Fruit fly (Drosophila melanogaster) whole organism, embryonic: ENCODE data around the gene CG9747.

Experiments
- Asciz ChIP-seq: fragments of 200-800 bp; sonication (Bioruptor generic); optimal IDR thresholded peaks from 2 replicates; lab custom pipeline; 2017; ENCODE audit warnings: missing biosample characterization, mild to moderate bottlenecking, missing genetic modification characterization, missing genetic modification reagents
- Atf6 ChIP-seq: fragments of 200-800 bp; sonication (Bioruptor generic); IDR thresholded peaks from 2 replicates; pipeline ENCODE4 v1.3.6; 2022; ENCODE audit warnings: missing biosample characterization, missing genetic modification characterization
- CG10274 ChIP-seq: fragments of 200-800 bp; sonication (Bioruptor generic); optimal IDR thresholded peaks from 3 replicates; lab custom pipeline; 2017; ENCODE audit warnings: missing biosample characterization, mild to moderate bottlenecking, missing genetic modification characterization
- CG10366 ChIP-seq: fragments of 200-800 bp; sonication (Bioruptor generic); IDR thresholded peaks from 2 replicates; pipeline ENCODE4 v1.3.6; 2022; ENCODE audit warnings: missing biosample characterization, missing genetic modification characterization
- CG11695 ChIP-seq: fragments of 200-800 bp; sonication (Bioruptor generic); IDR thresholded peaks from 3 replicates; pipeline ENCODE4 v1.3.6; 2022; ENCODE audit warnings: missing biosample characterization, missing genetic modification characterization
- CG12104 ChIP-seq: fragments of 200-800 bp; sonication (Bioruptor generic); optimal IDR thresholded peaks from 3 replicates; lab custom pipeline; 2016; ENCODE audit warnings: missing biosample characterization, missing genetic modification characterization
- CG14014 ChIP-seq: fragments of 200-800 bp; sonication (Bioruptor generic); IDR thresholded peaks from 2 replicates; pipeline ENCODE4 v1.3.6; 2022; ENCODE audit warnings: missing biosample characterization, missing genetic modification characterization
- CG14441 ChIP-seq: fragments of 200-800 bp; sonication (Bioruptor generic); IDR thresholded peaks from 2 replicates; pipeline ENCODE4 v1.3.6; 2022; ENCODE audit warnings: missing biosample characterization, missing genetic modification characterization
- CG1603 ChIP-seq: fragments of 200-800 bp; sonication (Bioruptor generic); optimal IDR thresholded peaks from 2 replicates; lab custom pipeline; 2019; ENCODE audit warnings: missing biosample characterization, mild to moderate bottlenecking, missing genetic modification characterization, moderate library complexity
- CG17328 ChIP-seq: fragments of 200-800 bp; sonication (Bioruptor generic); IDR thresholded peaks from 2 replicates; pipeline ENCODE4 v1.3.6; 2022; ENCODE audit warnings: missing biosample characterization, missing genetic modification characterization
- CG17359 ChIP-seq: fragments of 200-800 bp; sonication (Bioruptor generic); optimal IDR thresholded peaks from 3 replicates; lab custom pipeline; 2018; ENCODE audit warnings: missing biosample characterization, mild to moderate bottlenecking, missing genetic modification characterization, moderate library complexity
- CG17385 ChIP-seq: fragments of 200-800 bp; sonication (Bioruptor generic); optimal IDR thresholded peaks from 3 replicates; lab custom pipeline; 2018; ENCODE audit warnings: missing biosample characterization, mild to moderate bottlenecking, missing genetic modification characterization
- CG2678 ChIP-seq: fragments of 200-800 bp; sonication (Bioruptor generic); optimal IDR thresholded peaks from 3 replicates; lab custom pipeline; 2019; ENCODE audit warnings: missing biosample characterization, mild to moderate bottlenecking, missing genetic modification characterization, moderate library complexity
- CG6254 ChIP-seq: fragments of 200-800 bp; sonication (Bioruptor generic); optimal IDR thresholded peaks from 3 replicates; lab custom pipeline; 2017; ENCODE audit warnings: mild to moderate bottlenecking, missing biosample characterization, missing genetic modification reagents, missing genetic modification characterization
- CG6813 ChIP-seq: fragments of 200-800 bp; sonication (Bioruptor generic); optimal IDR thresholded peaks from 2 replicates; lab custom pipeline; 2017; ENCODE audit warnings: missing biosample characterization, missing genetic modification characterization, mild to moderate bottlenecking, moderate library complexity, missing genetic modification reagents
- CG7556 ChIP-seq: fragments of 200-800 bp; sonication (Bioruptor generic); optimal IDR thresholded peaks from 2 replicates; lab custom pipeline; 2017; ENCODE audit warnings: missing biosample characterization, mild to moderate bottlenecking, missing genetic modification characterization
- CG7839 ChIP-seq: fragments of 200-800 bp; sonication (Bioruptor generic); optimal IDR thresholded peaks from 3 replicates; lab custom pipeline; 2018; ENCODE audit warnings: missing biosample characterization, mild to moderate bottlenecking, missing genetic modification characterization, moderate library complexity
- CoRest ChIP-seq: fragments of 200-800 bp; sonication (Bioruptor generic); optimal IDR thresholded peaks from 3 replicates; lab custom pipeline; 2018; ENCODE audit warnings: missing biosample characterization, mild to moderate bottlenecking, missing genetic modification characterization, moderate library complexity
- D ChIP-seq, 2 experiments: fragments of 200-800 bp in 1 of 2; fragments of >200 bp in 1 of 2; sonication (Bioruptor generic) in 1 of 2; optimal IDR thresholded peaks; 2 replicates in 1 of 2; 3 replicates in 1 of 2; lab custom pipeline; 2017; ENCODE audit warnings: mild to moderate bottlenecking in 1 of 2, missing biosample characterization in 1 of 2, missing genetic modification characterization in 1 of 2, missing genetic modification reagents in 1 of 2
- E2f2 ChIP-seq: fragments of 200-800 bp; sonication (Bioruptor generic); IDR thresholded peaks from 2 replicates; pipeline ENCODE4 v1.3.6; 2022; ENCODE audit warnings: missing biosample characterization, missing genetic modification characterization
- Hsf ChIP-seq: fragments of 200-800 bp; sonication (Bioruptor generic); optimal IDR thresholded peaks from 3 replicates; lab custom pipeline; 2016; ENCODE audit warnings: missing biosample characterization, missing genetic modification characterization
- Mad ChIP-seq: fragments of 200-800 bp; sonication (Bioruptor generic); optimal IDR thresholded peaks from 2 replicates; lab custom pipeline; 2016; ENCODE audit warnings: missing biosample characterization, missing genetic modification characterization
- Med ChIP-seq: fragments of 200-800 bp; sonication (Bioruptor generic); peaks from one replicate; lab custom pipeline; 2016; ENCODE audit warnings: missing biosample characterization, missing genetic modification characterization, mild to moderate bottlenecking, inconsistent platforms, moderate library complexity
- Myb ChIP-seq: fragments of 200-800 bp; sonication (Bioruptor generic); optimal IDR thresholded peaks from 2 replicates; lab custom pipeline; 2016; ENCODE audit warnings: missing biosample characterization, missing genetic modification characterization
- Neu2 ChIP-seq: fragments of 200-800 bp; sonication (Bioruptor generic); optimal IDR thresholded peaks from 3 replicates; lab custom pipeline; 2016; ENCODE audit warnings: missing biosample characterization, missing genetic modification characterization, borderline replicate concordance
- Ssrp ChIP-seq: fragments of 200-800 bp; sonication (Bioruptor generic); optimal IDR thresholded peaks from 2 replicates; lab custom pipeline; 2018; ENCODE audit warnings: missing biosample characterization, mild to moderate bottlenecking, missing genetic modification characterization, moderate library complexity
- Xbp1 ChIP-seq: fragments of 200-800 bp; sonication (Bioruptor generic); optimal IDR thresholded peaks from 3 replicates; lab custom pipeline; 2016; ENCODE audit warnings: missing biosample characterization, mild to moderate bottlenecking, missing genetic modification characterization
- ash1 ChIP-seq: fragments of 200-800 bp; sonication (Bioruptor generic); optimal IDR thresholded peaks from 2 replicates; lab custom pipeline; 2018; ENCODE audit warnings: missing biosample characterization, mild to moderate bottlenecking, missing genetic modification characterization
- az2 ChIP-seq: fragments of 200-800 bp; sonication (Bioruptor generic); optimal IDR thresholded peaks from 3 replicates; lab custom pipeline; 2016; ENCODE audit warnings: missing biosample characterization, missing genetic modification characterization
- bcd ChIP-seq: fragments of 200-800 bp; sonication (Bioruptor generic); optimal IDR thresholded peaks from 2 replicates; lab custom pipeline; 2017; ENCODE audit warnings: missing biosample characterization, mild to moderate bottlenecking, missing genetic modification characterization
- ci ChIP-seq: fragments of 200-800 bp; sonication (Bioruptor generic); IDR thresholded peaks from 3 replicates; pipeline ENCODE4 v1.3.6; 2022; ENCODE audit warnings: missing biosample characterization, missing genetic modification characterization
- dmrt11E ChIP-seq: fragments of 200-800 bp; sonication (Bioruptor generic); optimal IDR thresholded peaks from 3 replicates; lab custom pipeline; 2018; ENCODE audit warnings: missing biosample characterization, mild to moderate bottlenecking, missing genetic modification characterization, moderate library complexity
- dmrt99B ChIP-seq: fragments of 200-800 bp; sonication (Bioruptor generic); optimal IDR thresholded peaks from 2 replicates; lab custom pipeline; 2018; ENCODE audit warnings: missing biosample characterization, mild to moderate bottlenecking, missing genetic modification characterization, moderate library complexity
- dpn ChIP-seq, 2 experiments: fragments of 200-800 bp; sonication (Bioruptor generic); optimal IDR thresholded peaks; 3 replicates each; lab custom pipeline; 2016; ENCODE audit warnings: missing biosample characterization in 2 of 2, missing genetic modification characterization in 2 of 2
- fd96Cb ChIP-seq: fragments of 200-800 bp; sonication (Bioruptor generic); optimal IDR thresholded peaks from 2 replicates; lab custom pipeline; 2018; ENCODE audit warnings: missing biosample characterization, mild to moderate bottlenecking, missing genetic modification characterization, moderate library complexity
- grn ChIP-seq: fragments of 200-800 bp; sonication (Bioruptor generic); optimal IDR thresholded peaks from 3 replicates; lab custom pipeline; 2017; ENCODE audit warnings: missing biosample characterization, missing genetic modification characterization
- ken ChIP-seq: fragments of 200-800 bp; sonication (Bioruptor generic); IDR thresholded peaks from 3 replicates; pipeline ENCODE4 v1.3.6; 2022; ENCODE audit warnings: missing biosample characterization, missing genetic modification characterization
- lab ChIP-seq: fragments of 200-800 bp; sonication (Bioruptor generic); optimal IDR thresholded peaks from 3 replicates; lab custom pipeline; 2017; ENCODE audit warnings: missing biosample characterization, missing genetic modification characterization, mild to moderate bottlenecking, moderate library complexity, missing genetic modification reagents
- lov ChIP-seq, 2 experiments: fragments of 200-800 bp in 1 of 2; fragments of >200 bp in 1 of 2; sonication (Bioruptor generic) in 1 of 2; IDR thresholded peaks in 1 of 2; optimal IDR thresholded peaks in 1 of 2; 2 replicates in 1 of 2; 3 replicates in 1 of 2; pipeline versions ENCODE4 v1.3.6 to Lab custom; 2017 to 2022; ENCODE audit warnings: missing biosample characterization in 1 of 2, missing genetic modification characterization in 1 of 2
- nmo ChIP-seq: fragments of 200-800 bp; sonication (Bioruptor generic); optimal IDR thresholded peaks from 2 replicates; lab custom pipeline; 2018; ENCODE audit warnings: missing biosample characterization, mild to moderate bottlenecking, missing genetic modification characterization, moderate library complexity
- sisA ChIP-seq: fragments of 200-800 bp; sonication (Bioruptor generic); IDR thresholded peaks from 2 replicates; pipeline ENCODE4 v1.3.6; 2022; ENCODE audit warnings: missing biosample characterization, missing genetic modification characterization
- slp2 ChIP-seq: fragments of 200-800 bp; sonication (Bioruptor generic); optimal IDR thresholded peaks from 2 replicates; lab custom pipeline; 2016; ENCODE audit warnings: missing biosample characterization, missing genetic modification characterization
- sob ChIP-seq: fragments of 200-800 bp; sonication (Bioruptor generic); IDR thresholded peaks from 2 replicates; pipeline ENCODE4 v1.3.6; 2022; ENCODE audit warnings: missing biosample characterization, missing genetic modification characterization
- ssp ChIP-seq: fragments of 200-800 bp; sonication (Bioruptor generic); IDR thresholded peaks from 2 replicates; pipeline ENCODE4 v1.3.6; 2022; ENCODE audit warnings: missing biosample characterization, missing genetic modification characterization
- tin ChIP-seq: fragments of 200-800 bp; sonication (Bioruptor generic); optimal IDR thresholded peaks from 3 replicates; lab custom pipeline; 2016; ENCODE audit warnings: missing biosample characterization, missing genetic modification characterization
- ttk ChIP-seq: fragments of 200-800 bp; sonication (Bioruptor generic); IDR thresholded peaks from 2 replicates; pipeline ENCODE4 v2.1.2; 2022; ENCODE audit warnings: missing biosample characterization, missing genetic modification characterization
- unpg ChIP-seq: fragments of 200-800 bp; sonication (Bioruptor generic); optimal IDR thresholded peaks from 3 replicates; lab custom pipeline; 2018; ENCODE audit warnings: missing biosample characterization, mild to moderate bottlenecking, missing genetic modification characterization, moderate library complexity
- zfh1 ChIP-seq: fragments of 200-800 bp; sonication (Bioruptor generic); IDR thresholded peaks from 3 replicates; pipeline ENCODE4 v1.3.6; 2022; ENCODE audit warnings: missing biosample characterization, missing genetic modification characterization

CG9747 gene

DNA sequence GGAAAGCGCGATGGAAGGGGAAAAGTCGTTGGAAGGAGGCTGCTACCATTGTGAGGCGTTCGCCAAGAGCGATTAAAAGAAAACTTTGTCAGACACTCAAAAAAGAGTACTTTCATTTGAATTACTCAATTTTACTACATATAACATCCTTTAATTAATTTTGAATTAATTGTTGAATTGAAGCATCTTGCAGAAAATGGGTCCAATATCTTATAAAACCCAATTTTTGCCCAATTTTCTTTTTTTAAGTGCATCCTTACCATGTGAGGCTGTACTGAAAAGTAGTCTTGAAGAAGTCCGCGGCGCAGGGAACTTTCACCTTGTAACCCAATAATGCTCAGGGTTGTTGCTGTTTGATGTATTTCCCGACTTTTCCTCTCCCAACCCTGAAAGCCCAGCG is 44.2 kb upstream of the CG9747 start (continued):
- TF ChIP-seq az2 (peak; percentile 11), unpg (GFP tag; lab: Kevin White, UChicago) (peak; percentile 49), CG17328 (GFP tag; lab: Robert Waterston, UW) (peak; percentile 46; the same call in 1 of the 2 replicates), Med (GFP tag; lab: Kevin White, UChicago) (peak; percentile 76), Ssrp (peak; percentile 37), sob (GFP tag; lab: Robert Waterston, UW) (0 out of 2 replicates have a peak, but pooled peaks have one; percentile 32), Hsf (GFP tag; lab: Kevin White, UChicago) (no peak), CG6254 (GFP tag; lab: Kevin White, UChicago) (peak; percentile 23), tin (GFP tag; lab: Kevin White, UChicago) (peak; percentile 29), CoRest (tag; lab: Kevin White, UChicago) (peak; percentile 51), Atf6 (GFP tag; lab: Robert Waterston, UW) (peak; percentile 43; the same call in 1 of the 2 replicates), ssp (peak; percentile 19; the same call in 1 of the 2 replicates), dmrt11E (tag; lab: Kevin White, UChicago) (peak; percentile 24), CG1603 (peak; percentile 39), lab (GFP tag; lab: Kevin White, UChicago) (peak; percentile 41), CG14014 (GFP tag; lab: Robert Waterston, UW) (peak; percentile 23; the same call in 1 of the 2 replicates), E2f2 (GFP tag; lab: Robert Waterston, UW) (peak; percentile 29; the same call in 1 of the 2 replicates), CG10366 (GFP tag; lab: Robert Waterston, UW) (peak; percentile 26; the same call in 1 of the 2 replicates), lov (optimal IDR thresholded peaks at IDR 0.05; lab: Kevin White, UChicago) (no peak), lov (GFP tag; IDR thresholded peaks at IDR 0.05; lab: Robert Waterston, UW) (0 out of 3 replicates have a peak, but pooled peaks have one; percentile 45), fd96Cb (tag; lab: Kevin White, UChicago) (peak; percentile 2), ci (GFP tag; lab: Robert Waterston, UW) (peak; percentile 78; the same call in 2 of the 3 replicates), nmo (GFP tag; lab: Kevin White, UChicago) (peak; percentile 21), CG10274 (no peak), ash1 (GFP tag; lab: Kevin White, UChicago) (no peak), slp2 (GFP tag; lab: Kevin White, UChicago) (no peak), ken (GFP tag; lab: Robert Waterston, UW) (0 out of 3 replicates have a peak, but pooled peaks have one; percentile 32), sisA (peak; percentile 39; the same call in 1 of the 2 replicates), CG11695 (GFP tag; lab: Robert Waterston, UW) (0 out of 3 replicates have a peak, but pooled peaks have one; percentile 36), ttk (peak; percentile 30; the same call in 1 of the 2 replicates), CG6813 (peak; percentile 24), Xbp1 (GFP tag; lab: Kevin White, UChicago) (peak; percentile 21), CG17359 (tag; lab: Kevin White, UChicago) (peak; percentile 55), CG17385 (peak; percentile 31), Asciz (GFP tag; lab: Kevin White, UChicago) (peak; percentile 23), D (optimal IDR thresholded peaks at IDR 0.05; lab: Kevin White, UChicago) (no peak), D (GFP tag; optimal IDR thresholded peaks at IDR 0.05; lab: Kevin White, UChicago) (peak; percentile 8), Myb (GFP tag; lab: Kevin White, UChicago) (no peak), CG2678 (tag; lab: Kevin White, UChicago) (peak; percentile 64), bcd (GFP tag; lab: Kevin White, UChicago) (peak; percentile 18), grn (GFP tag; lab: Kevin White, UChicago) (no peak), dmrt99B (tag; lab: Kevin White, UChicago) (peak; percentile 60), zfh1 (GFP tag; lab: Robert Waterston, UW) (0 out of 3 replicates have a peak, but pooled peaks have one; percentile 24), CG12104 (no peak), Mad (no peak), CG7839 (tag; lab: Kevin White, UChicago) (peak; percentile 54), CG14441 (GFP tag; lab: Robert Waterston, UW) (peak; percentile 42), CG7556 (GFP tag; lab: Kevin White, UChicago) (peak; percentile 44), Neu2 (GFP tag; lab: Kevin White, UChicago) (no peak), dpn (GFP tag; optimal IDR thresholded peaks at IDR 0.05; lab: Kevin White, UChicago) (peak in 1 of 2 experiments; percentile 29)
